Worm (Caenorhabditis elegans) whole organism, late embryonic: ENCODE data around the gene adss-1.

Experiments used
- F13H6.1 ChIP-seq: sonication (generic microtip); optimal IDR thresholded peaks from 2 replicates; lab custom pipeline; 2016; ENCODE audit warnings: missing genetic modification characterization, missing compliant biosample characterization
- K09A11.1 ChIP-seq: sonication (generic microtip); optimal IDR thresholded peaks from 2 replicates; lab custom pipeline; 2017; ENCODE audit warnings: antibody characterized with exemption, mild to moderate bottlenecking, missing genetic modification characterization, missing compliant biosample characterization; ENCODE audit not compliant: insufficient read depth
- ama-1 ChIP-seq: fragments of 150-350 bp; optimal IDR thresholded peaks from 2 replicates; lab custom pipeline; 2014
- ceh-19 ChIP-seq: fragments of 200-800 bp; sonication (Bioruptor generic); optimal IDR thresholded peaks from 2 replicates; lab custom pipeline; 2018; ENCODE audit warnings: mild to moderate bottlenecking, missing genetic modification characterization, missing compliant biosample characterization
- ceh-30 ChIP-seq: fragments of 150-350 bp; optimal IDR thresholded peaks from 2 replicates; lab custom pipeline; 2014; ENCODE audit warnings: missing biosample characterization, missing genetic modification characterization
- ceh-9 ChIP-seq: sonication (generic microtip); optimal IDR thresholded peaks from 2 replicates; lab custom pipeline; 2016; ENCODE audit warnings: mild to moderate bottlenecking, missing genetic modification characterization, inconsistent platforms, missing compliant biosample characterization
- elt-2 ChIP-seq: sonication (generic microtip); optimal IDR thresholded peaks from 2 replicates; lab custom pipeline; 2016; ENCODE audit warnings: missing genetic modification reagents, missing genetic modification characterization, missing compliant biosample characterization
- ets-4 ChIP-seq: sonication (generic microtip); optimal IDR thresholded peaks from 2 replicates; lab custom pipeline; 2016; ENCODE audit warnings: missing genetic modification characterization, missing compliant biosample characterization
- fkh-10 ChIP-seq: fragments of 150-350 bp; optimal IDR thresholded peaks from 2 replicates; lab custom pipeline; 2014; ENCODE audit warnings: missing biosample characterization, missing genetic modification reagents, missing genetic modification characterization
- hlh-13 ChIP-seq: fragments of 200-800 bp; sonication (Bioruptor generic); optimal IDR thresholded peaks from 2 replicates; lab custom pipeline; 2018; ENCODE audit warnings: mild to moderate bottlenecking, missing genetic modification characterization, missing compliant biosample characterization
- nhr-11 ChIP-seq: fragments of 150-350 bp; optimal IDR thresholded peaks from 2 replicates; lab custom pipeline; 2014; ENCODE audit warnings: missing biosample characterization, missing genetic modification characterization
- pha-2 ChIP-seq: sonication (generic microtip); optimal IDR thresholded peaks from 2 replicates; lab custom pipeline; 2017; ENCODE audit warnings: mild to moderate bottlenecking, missing genetic modification characterization, missing compliant biosample characterization
- sox-4 ChIP-seq: sonication (generic microtip); optimal IDR thresholded peaks from 2 replicates; lab custom pipeline; 2017; ENCODE audit warnings: mild to moderate bottlenecking, missing genetic modification characterization, inconsistent platforms, missing compliant biosample characterization
- tbx-2 ChIP-seq: sonication (generic microtip); optimal IDR thresholded peaks from 2 replicates; lab custom pipeline; 2016; ENCODE audit warnings: missing genetic modification characterization, missing compliant biosample characterization

ce11 chrV:4823323-4823682 is at the start of gene adss-1:
- TF ChIP-seq nhr-11 (tag; lab: Kevin White, UChicago): no peak
- no peak for TF ChIP-seq fkh-10 (GFP tag; lab: Kevin White, UChicago)
- no peak for TF ChIP-seq F13H6.1
- no peak for TF ChIP-seq pha-2
- TF ChIP-seq ets-4: no peak
- TF ChIP-seq ceh-9 (tag; lab: Kevin White, UChicago): no peak
- TF ChIP-seq hlh-13 (GFP tag; lab: Kevin White, UChicago): no peak
- TF ChIP-seq K09A11.1: no peak
- TF ChIP-seq ceh-19 (GFP tag; lab: Kevin White, UChicago): no peak
- no peak for TF ChIP-seq ceh-30
- TF ChIP-seq sox-4: no peak
- no peak for TF ChIP-seq elt-2 (tag; lab: Kevin White, UChicago)
- no peak for TF ChIP-seq ama-1 (lab: Kevin White, UChicago)
- TF ChIP-seq tbx-2: no peak
